Worm (Caenorhabditis elegans) whole organism, L1 larva: Measurements from ENCODE around the gene Y45F10C.6.

Experiments used
- ama-1 ChIP-seq: fragments of 150-350 bp; optimal IDR thresholded peaks from 2 replicates; lab custom pipeline; 2014
- ces-1 ChIP-seq: fragments of 150-350 bp; optimal IDR thresholded peaks from 2 replicates; lab custom pipeline; 2014; ENCODE audit warnings: missing biosample characterization, missing genetic modification reagents, missing genetic modification characterization
- efl-3 ChIP-seq: fragments of 200-800 bp; sonication (Bioruptor generic); optimal IDR thresholded peaks from 2 replicates; lab custom pipeline; 2018; ENCODE audit warnings: mild to moderate bottlenecking, missing genetic modification characterization, missing compliant biosample characterization
- lir-3 ChIP-seq: sonication (generic microtip); optimal IDR thresholded peaks from 2 replicates; lab custom pipeline; 2016; ENCODE audit warnings: mild to moderate bottlenecking, missing genetic modification characterization, moderate library complexity, missing compliant biosample characterization; ENCODE audit not compliant: poor library complexity
- lsy-2 ChIP-seq, 2 experiments: fragments of 150-350 bp; optimal IDR thresholded peaks; 2 replicates each; lab custom pipeline; 2014; ENCODE audit warnings: missing biosample characterization in 2 of 2, missing genetic modification characterization in 2 of 2
- nhr-11 ChIP-seq: fragments of 150-350 bp; optimal IDR thresholded peaks from 2 replicates; lab custom pipeline; 2014; ENCODE audit warnings: missing biosample characterization, missing genetic modification characterization
- nhr-12 ChIP-seq: sonication (generic microtip); optimal IDR thresholded peaks from 2 replicates; lab custom pipeline; 2017; ENCODE audit warnings: missing biosample characterization, missing genetic modification characterization
- nhr-237 ChIP-seq: fragments of 150-350 bp; optimal IDR thresholded peaks from 2 replicates; lab custom pipeline; 2014; ENCODE audit warnings: missing biosample characterization, missing genetic modification characterization
- pqm-1 ChIP-seq: sonication (generic microtip); optimal IDR thresholded peaks from 3 replicates; lab custom pipeline; 2017; ENCODE audit warnings: missing biosample characterization, missing genetic modification characterization
- snpc-4 ChIP-seq: fragments of 150-350 bp; optimal IDR thresholded peaks from 2 replicates; lab custom pipeline; 2014; ENCODE audit warnings: missing biosample characterization, missing genetic modification characterization
- sox-4 ChIP-seq: sonication (generic microtip); optimal IDR thresholded peaks from 2 replicates; lab custom pipeline; 2016; ENCODE audit warnings: missing genetic modification characterization, missing compliant biosample characterization
- sptf-1 ChIP-seq: fragments of 150-350 bp; optimal IDR thresholded peaks from 2 replicates; lab custom pipeline; 2014; ENCODE audit warnings: missing biosample characterization, missing genetic modification characterization
- unc-62 ChIP-seq: fragments of 150-350 bp; optimal IDR thresholded peaks from 2 replicates; lab custom pipeline; 2014; ENCODE audit warnings: missing biosample characterization, missing genetic modification reagents, missing genetic modification characterization

- TF ChIP-seq ces-1 (no peak), efl-3 (GFP tag; lab: Kevin White, UChicago) (no peak), lsy-2 (tag; optimal IDR thresholded peaks at IDR 0.05; lab: Kevin White, UChicago) (no peak), pqm-1 (no peak), ama-1 (lab: Kevin White, UChicago) (no peak), nhr-12 (tag; lab: Kevin White, UChicago) (no peak), sptf-1 (tag; lab: Kevin White, UChicago) (no peak), nhr-237 (no peak), snpc-4 (tag; lab: Kevin White, UChicago) (no peak), sox-4 (tag; lab: Kevin White, UChicago) (no peak), nhr-11 (tag; lab: Kevin White, UChicago) (no peak), lir-3 (tag; lab: Kevin White, UChicago) (no peak), unc-62 (GFP tag; lab: Kevin White, UChicago) (no peak)
Measured at ce11 chrIV:13701472-13701871, 49.3 kb downstream of the Y45F10C.6 start.
